Worm (Caenorhabditis elegans) whole organism, late embryonic: ENCODE data around the gene ndab-1.
A peak's percentile ranks its signal among the peaks of the same experiment; 100 is the strongest.

ENCODE experiments used
- ahr-1 ChIP-seq: sonication (generic microtip); optimal IDR thresholded peaks from 2 replicates; lab custom pipeline; 2016; ENCODE audit warnings: missing genetic modification characterization, missing compliant biosample characterization
- ama-1 ChIP-seq: fragments of 150-350 bp; optimal IDR thresholded peaks from 2 replicates; lab custom pipeline; 2014
- ceh-18 ChIP-seq: sonication (generic microtip); optimal IDR thresholded peaks from 2 replicates; lab custom pipeline; 2016; ENCODE audit warnings: missing genetic modification characterization, missing compliant biosample characterization
- ceh-19 ChIP-seq: fragments of 200-800 bp; sonication (Bioruptor generic); optimal IDR thresholded peaks from 2 replicates; lab custom pipeline; 2018; ENCODE audit warnings: mild to moderate bottlenecking, missing genetic modification characterization, missing compliant biosample characterization
- ceh-24 ChIP-seq: sonication (generic microtip); optimal IDR thresholded peaks from 2 replicates; lab custom pipeline; 2016; ENCODE audit warnings: mild to moderate bottlenecking, missing genetic modification characterization, missing compliant biosample characterization
- ceh-31 ChIP-seq: sonication (generic microtip); optimal IDR thresholded peaks from 2 replicates; lab custom pipeline; 2016; ENCODE audit warnings: missing genetic modification characterization, missing compliant biosample characterization
- ceh-34 ChIP-seq: sonication (generic microtip); optimal IDR thresholded peaks from 2 replicates; lab custom pipeline; 2016; ENCODE audit warnings: mild to moderate bottlenecking, missing genetic modification characterization, missing compliant biosample characterization
- ceh-48 ChIP-seq: sonication (generic microtip); optimal IDR thresholded peaks from 2 replicates; lab custom pipeline; 2016; ENCODE audit warnings: missing genetic modification characterization, inconsistent platforms, missing compliant biosample characterization
- elt-2 ChIP-seq: sonication (generic microtip); optimal IDR thresholded peaks from 2 replicates; lab custom pipeline; 2016; ENCODE audit warnings: missing genetic modification reagents, missing genetic modification characterization, missing compliant biosample characterization
- elt-4 ChIP-seq: sonication (generic microtip); optimal IDR thresholded peaks from 2 replicates; lab custom pipeline; 2016; ENCODE audit warnings: missing genetic modification characterization, missing compliant biosample characterization
- fkh-10 ChIP-seq: fragments of 150-350 bp; optimal IDR thresholded peaks from 2 replicates; lab custom pipeline; 2014; ENCODE audit warnings: missing biosample characterization, missing genetic modification reagents, missing genetic modification characterization
- hlh-30 ChIP-seq: sonication (generic microtip); optimal IDR thresholded peaks from 2 replicates; lab custom pipeline; 2017; ENCODE audit warnings: antibody characterized with exemption, missing genetic modification characterization, missing compliant biosample characterization; ENCODE audit not compliant: insufficient read depth
- hlh-6 ChIP-seq: sonication (generic microtip); optimal IDR thresholded peaks from 2 replicates; lab custom pipeline; 2016; ENCODE audit warnings: missing genotype, missing genetic modification characterization, missing compliant biosample characterization
- hlh-8 ChIP-seq: sonication (generic microtip); optimal IDR thresholded peaks from 2 replicates; lab custom pipeline; 2016; ENCODE audit warnings: missing genotype, missing genetic modification characterization, missing compliant biosample characterization
- lin-11 ChIP-seq: fragments of 200-800 bp; sonication (Bioruptor generic); optimal IDR thresholded peaks from 2 replicates; lab custom pipeline; 2018; ENCODE audit warnings: mild to moderate bottlenecking, missing genetic modification characterization, missing compliant biosample characterization
- madf-2 ChIP-seq: sonication (generic microtip); optimal IDR thresholded peaks from 2 replicates; lab custom pipeline; 2017; ENCODE audit warnings: missing genetic modification characterization, missing compliant biosample characterization
- nfya-1 ChIP-seq: sonication (generic microtip); optimal IDR thresholded peaks from 2 replicates; lab custom pipeline; 2017; ENCODE audit warnings: missing genetic modification characterization, mild to moderate bottlenecking, missing compliant biosample characterization, antibody characterized with exemption, moderate library complexity
- nhr-232 ChIP-seq: sonication (generic microtip); optimal IDR thresholded peaks from 2 replicates; lab custom pipeline; 2016; ENCODE audit warnings: missing genetic modification characterization, missing compliant biosample characterization
- pag-3 ChIP-seq: sonication (generic microtip); optimal IDR thresholded peaks from 2 replicates; lab custom pipeline; 2016; ENCODE audit warnings: missing compliant biosample characterization, missing genetic modification characterization, borderline replicate concordance
- pat-9 ChIP-seq: fragments of 200-800 bp; sonication (Bioruptor generic); optimal IDR thresholded peaks from 2 replicates; lab custom pipeline; 2018; ENCODE audit warnings: mild to moderate bottlenecking, missing genetic modification characterization, moderate library complexity, missing compliant biosample characterization
- pha-4 ChIP-seq: fragments of 150-350 bp; optimal IDR thresholded peaks from 2 replicates; lab custom pipeline; 2018; ENCODE audit warnings: missing biosample characterization, missing genetic modification reagents, missing genetic modification characterization
- pqm-1 ChIP-seq: sonication (generic microtip); optimal IDR thresholded peaks from 2 replicates; lab custom pipeline; 2016; ENCODE audit warnings: missing genetic modification characterization, missing compliant biosample characterization
- ref-2 ChIP-seq: sonication (generic microtip); optimal IDR thresholded peaks from 2 replicates; lab custom pipeline; 2016; ENCODE audit warnings: missing genetic modification characterization, missing compliant biosample characterization
- sox-4 ChIP-seq: sonication (generic microtip); optimal IDR thresholded peaks from 2 replicates; lab custom pipeline; 2017; ENCODE audit warnings: mild to moderate bottlenecking, missing genetic modification characterization, inconsistent platforms, missing compliant biosample characterization
- tbx-2 ChIP-seq: sonication (generic microtip); optimal IDR thresholded peaks from 2 replicates; lab custom pipeline; 2016; ENCODE audit warnings: missing genetic modification characterization, missing compliant biosample characterization
- tbx-7 ChIP-seq: sonication (generic microtip); optimal IDR thresholded peaks from 2 replicates; lab custom pipeline; 2016; ENCODE audit warnings: missing genotype, missing genetic modification characterization, missing compliant biosample characterization
- unc-3 ChIP-seq, 2 experiments: fragments of 200-800 bp in 1 of 2; sonication (Bioruptor generic) in 1 of 2; sonication (generic microtip) in 1 of 2; conservative IDR thresholded peaks in 1 of 2; optimal IDR thresholded peaks in 1 of 2; 2 replicates each; pipeline versions ENCODE4 v1.3.6 to Lab custom; 2016 to 2022; ENCODE audit warnings: missing compliant biosample characterization in 2 of 2, missing genetic modification characterization in 2 of 2, missing genetic modification reagents in 1 of 2
- unc-42 ChIP-seq: sonication (generic microtip); optimal IDR thresholded peaks from 2 replicates; lab custom pipeline; 2016; ENCODE audit warnings: missing genotype, missing genetic modification characterization, missing compliant biosample characterization
- unc-86 ChIP-seq: sonication (generic microtip); optimal IDR thresholded peaks from 2 replicates; lab custom pipeline; 2016; ENCODE audit warnings: missing genetic modification characterization, missing compliant biosample characterization
- ztf-16 ChIP-seq: sonication (generic microtip); optimal IDR thresholded peaks from 2 replicates; lab custom pipeline; 2017; ENCODE audit warnings: missing genetic modification characterization, missing compliant biosample characterization

ndab-1 gene

ce11 chrIII:11902782-11903181 lies 12.7 kb downstream of the ndab-1 start:
- no peak for TF ChIP-seq pha-4 (tag; lab: Kevin White, UChicago)
- no peak for TF ChIP-seq unc-3 (GFP tag; conservative IDR thresholded peaks at IDR 0.05; lab: Robert Waterston, UW)
- TF ChIP-seq unc-3 (tag; optimal IDR thresholded peaks at IDR 0.05; lab: Kevin White, UChicago), result no peak
- TF ChIP-seq pat-9, result no peak
- TF ChIP-seq unc-86 (tag; lab: Kevin White, UChicago), result no peak

- TF ChIP-seq lin-11 (no peak), ref-2 (no peak), ceh-34 (tag; lab: Kevin White, UChicago) (no peak), fkh-10 (GFP tag; lab: Kevin White, UChicago) (no peak), ceh-24 (tag; lab: Kevin White, UChicago) (no peak), ztf-16 (tag; lab: Kevin White, UChicago) (no peak), tbx-2 (tag; lab: Kevin White, UChicago) (no peak), nfya-1 (tag; lab: Kevin White, UChicago) (peak; percentile 60)
Observed at ce11 chrIII:11900022-11900421, 15.5 kb downstream of the ndab-1 start.

- TF ChIP-seq elt-2 (tag; lab: Kevin White, UChicago), result no peak
- TF ChIP-seq ceh-18 (tag; lab: Kevin White, UChicago), result no peak
- no peak for TF ChIP-seq ahr-1 (tag; lab: Kevin White, UChicago)
- no peak for TF ChIP-seq ceh-31 (tag; lab: Kevin White, UChicago)
- no peak for TF ChIP-seq ceh-34 (tag; lab: Kevin White, UChicago)
- TF ChIP-seq hlh-6 (tag; lab: Kevin White, UChicago), result no peak
- no peak for TF ChIP-seq unc-42 (tag; lab: Kevin White, UChicago)
Observed at ce11 chrIII:11898169-11898568, 17.3 kb downstream of the ndab-1 start, which contains the start of gene tsen-2. tsen-2 (minus strand) TSS chrIII:11898269.

ce11 chrIII:11896652-11897051 lies 18.9 kb downstream of the ndab-1 start:
- no peak for TF ChIP-seq ama-1 (lab: Kevin White, UChicago)
- no peak for TF ChIP-seq tbx-2 (tag; lab: Kevin White, UChicago)
- TF ChIP-seq hlh-30 (tag; lab: Kevin White, UChicago), result no peak
- peak; percentile 51 for TF ChIP-seq nfya-1 (tag; lab: Kevin White, UChicago)

ce11 chrIII:11895504-11895903 lies 20.0 kb downstream of the ndab-1 start:
- TF ChIP-seq hlh-8 (tag; lab: Kevin White, UChicago), result no peak
- no peak for TF ChIP-seq nhr-232 (tag; lab: Kevin White, UChicago)
- no peak for TF ChIP-seq elt-4 (tag; lab: Kevin White, UChicago)
- no peak for TF ChIP-seq sox-4 (tag; lab: Kevin White, UChicago)
- peak; percentile 72 for TF ChIP-seq nfya-1 (tag; lab: Kevin White, UChicago)

- TF ChIP-seq madf-2 (no peak), ref-2 (no peak), pag-3 (tag; lab: Kevin White, UChicago) (no peak), pqm-1 (tag; lab: Kevin White, UChicago) (no peak)
- TF ChIP-seq, all 69 proteins: peak for 0
Observed at ce11 chrIII:11892939-11893338, 22.6 kb downstream of the ndab-1 start, which contains the start of gene Y56A3A.41. Y56A3A.41 (minus strand) TSS chrIII:11893039.

- TF ChIP-seq unc-3 (GFP tag; conservative IDR thresholded peaks at IDR 0.05; lab: Robert Waterston, UW), result no peak
- no peak for TF ChIP-seq unc-3 (tag; optimal IDR thresholded peaks at IDR 0.05; lab: Kevin White, UChicago)
- no peak for TF ChIP-seq ceh-48 (tag; lab: Kevin White, UChicago)
- TF ChIP-seq ahr-1 (tag; lab: Kevin White, UChicago), result no peak
- no peak for TF ChIP-seq pqm-1 (tag; lab: Kevin White, UChicago)
- TF ChIP-seq tbx-7 (tag; lab: Kevin White, UChicago), result no peak
- TF ChIP-seq ceh-31 (tag; lab: Kevin White, UChicago), result no peak
- TF ChIP-seq ceh-19 (GFP tag; lab: Kevin White, UChicago), result no peak
Observed at ce11 chrIII:11891335-11891734, 24.2 kb downstream of the ndab-1 start, which contains the start of gene faah-5. faah-5 (minus strand) TSS chrIII:11891435.
